Fruit fly (Drosophila melanogaster): ENCODE results near the gene CG33331.

DNA sequence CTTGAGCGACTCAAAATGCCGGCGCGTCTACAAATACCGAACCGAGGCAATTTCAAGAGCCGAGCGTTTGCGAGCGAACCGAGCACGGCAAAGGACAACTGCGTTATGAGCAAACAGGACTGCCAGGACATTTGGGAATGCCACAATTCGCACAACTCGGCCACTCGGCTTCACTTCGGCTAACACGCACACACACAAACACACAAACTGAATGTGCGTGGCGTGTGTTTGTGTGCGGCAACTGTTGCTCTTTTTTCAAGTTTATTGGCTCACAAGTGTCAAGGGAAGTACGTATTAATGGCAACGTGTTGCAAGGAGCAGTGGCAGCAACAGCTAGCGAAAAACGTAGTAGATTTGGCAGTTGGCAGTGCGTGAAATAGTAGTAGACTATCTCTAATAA is 12.9 kb upstream of the CG33331 start:
- TF ChIP-seq pan (optimal IDR thresholded peaks at IDR 0.05) (no peak), psq (optimal IDR thresholded peaks at IDR 0.05) (no peak)

Data from whole organism.